Worm (Caenorhabditis elegans) whole organism, young adult: ENCODE results near the gene E04F6.10.

Experiments
- B0336.3 ChIP-seq: fragments of 200-800 bp; sonication (Bioruptor generic); IDR thresholded peaks from 2 replicates; pipeline ENCODE4 v1.3.6; 2022; ENCODE audit warnings: missing genetic modification characterization, missing compliant biosample characterization
- C06A6.2 ChIP-seq: fragments of 200-800 bp; sonication (Bioruptor generic); conservative IDR thresholded peaks from 2 replicates; pipeline ENCODE4 v1.3.6; 2022; ENCODE audit warnings: missing genetic modification characterization, missing compliant biosample characterization
- D2030.7 ChIP-seq: fragments of 200-800 bp; sonication (Bioruptor generic); IDR thresholded peaks from 2 replicates; pipeline ENCODE4 v1.3.6; 2022; ENCODE audit warnings: missing genetic modification reagents, missing genetic modification characterization, missing compliant biosample characterization
- F39B2.1 ChIP-seq: fragments of 200-800 bp; sonication (Bioruptor generic); IDR thresholded peaks from 2 replicates; pipeline ENCODE4 v1.3.6; 2022; ENCODE audit warnings: missing genetic modification reagents, missing genetic modification characterization, missing compliant biosample characterization
- Y53F4B.3 ChIP-seq: fragments of 200-800 bp; sonication (Bioruptor generic); IDR thresholded peaks from 2 replicates; pipeline ENCODE4 v1.3.6; 2022; ENCODE audit warnings: missing genetic modification reagents, missing genetic modification characterization, missing compliant biosample characterization
- Y67H2A.10 ChIP-seq: fragments of 200-800 bp; sonication (Bioruptor generic); conservative IDR thresholded peaks from 2 replicates; pipeline ENCODE4 v1.3.6; 2022; ENCODE audit warnings: missing genetic modification reagents, missing genetic modification characterization, missing compliant biosample characterization
- Y95B8A.8 ChIP-seq: fragments of 200-800 bp; sonication (Bioruptor generic); IDR thresholded peaks from 2 replicates; pipeline ENCODE4 v1.3.6; 2022; ENCODE audit warnings: missing genetic modification reagents, missing genetic modification characterization, missing compliant biosample characterization
- akir-1 ChIP-seq: fragments of 200-800 bp; sonication (Bioruptor generic); optimal IDR thresholded peaks from 2 replicates; lab custom pipeline; 2018; ENCODE audit warnings: mild to moderate bottlenecking, missing genetic modification characterization, moderate library complexity, missing compliant biosample characterization
- attf-6 ChIP-seq: fragments of 200-800 bp; sonication (Bioruptor generic); IDR thresholded peaks from 2 replicates; pipeline ENCODE4 v1.3.6; 2022; ENCODE audit warnings: missing genetic modification reagents, missing genetic modification characterization, missing compliant biosample characterization
- cebp-1 ChIP-seq, 2 experiments: fragments of 200-800 bp in 1 of 2; sonication (Bioruptor generic) in 1 of 2; sonication (generic microtip) in 1 of 2; IDR thresholded peaks in 1 of 2; optimal IDR thresholded peaks in 1 of 2; 2 replicates each; pipeline versions ENCODE4 v1.3.6 to Lab custom; 2017 to 2022; ENCODE audit warnings: missing compliant biosample characterization in 2 of 2, missing genetic modification characterization in 2 of 2, mild to moderate bottlenecking in 1 of 2, missing genetic modification reagents in 1 of 2, moderate library complexity in 1 of 2
- cebp-2 ChIP-seq: fragments of 200-800 bp; sonication (Bioruptor generic); IDR thresholded peaks from 2 replicates; pipeline ENCODE4 v1.3.6; 2022; ENCODE audit warnings: missing genetic modification characterization, missing compliant biosample characterization
- ceh-91 ChIP-seq: fragments of 200-800 bp; sonication (Bioruptor generic); IDR thresholded peaks from 2 replicates; pipeline ENCODE4 v1.3.6; 2022; ENCODE audit warnings: missing genetic modification reagents, missing genetic modification characterization, missing compliant biosample characterization
- dpff-1 ChIP-seq: sonication (generic microtip); optimal IDR thresholded peaks from 2 replicates; lab custom pipeline; 2017; ENCODE audit warnings: mild to moderate bottlenecking, missing genetic modification characterization, missing compliant biosample characterization
- efl-1 ChIP-seq: fragments of 150-350 bp; optimal IDR thresholded peaks from 2 replicates; lab custom pipeline; 2014; ENCODE audit warnings: missing biosample characterization, missing genetic modification reagents, missing genetic modification characterization
- egrh-3 ChIP-seq: fragments of 200-800 bp; sonication (Bioruptor generic); IDR thresholded peaks from 2 replicates; pipeline ENCODE4 v1.3.6; 2022; ENCODE audit warnings: missing genetic modification reagents, missing genetic modification characterization, missing compliant biosample characterization
- ets-4 ChIP-seq: fragments of 200-800 bp; sonication (Bioruptor generic); optimal IDR thresholded peaks from 2 replicates; lab custom pipeline; 2018; ENCODE audit warnings: mild to moderate bottlenecking, missing genetic modification characterization, missing compliant biosample characterization
- fkh-3 ChIP-seq: sonication (generic microtip); optimal IDR thresholded peaks from 2 replicates; lab custom pipeline; 2016; ENCODE audit warnings: mild to moderate bottlenecking, missing genetic modification characterization, missing compliant biosample characterization
- hlh-26 ChIP-seq: fragments of 200-800 bp; sonication (Bioruptor generic); conservative IDR thresholded peaks from 2 replicates; pipeline ENCODE4 v1.3.6; 2022; ENCODE audit warnings: missing genetic modification reagents, missing genetic modification characterization, missing compliant biosample characterization
- let-526 ChIP-seq: fragments of 200-800 bp; sonication (Bioruptor generic); IDR thresholded peaks from 2 replicates; pipeline ENCODE4 v1.3.6; 2022; ENCODE audit warnings: missing genetic modification reagents, missing genetic modification characterization, missing compliant biosample characterization
- let-607 ChIP-seq, 2 experiments: fragments of 200-800 bp in 1 of 2; sonication (Bioruptor generic) in 1 of 2; sonication (generic microtip) in 1 of 2; optimal IDR thresholded peaks; 2 replicates each; lab custom pipeline; 2016 to 2018; ENCODE audit warnings: mild to moderate bottlenecking in 2 of 2, missing compliant biosample characterization in 2 of 2, missing genetic modification characterization in 2 of 2, moderate library complexity in 2 of 2, missing genotype in 1 of 2
- lin-40 ChIP-seq: sonication (generic microtip); optimal IDR thresholded peaks from 2 replicates; lab custom pipeline; 2016; ENCODE audit warnings: missing genetic modification characterization, mild to moderate bottlenecking, missing compliant biosample characterization, missing genotype, missing genetic modification reagents
- lin-54 ChIP-seq: fragments of 200-800 bp; sonication (Bioruptor generic); optimal IDR thresholded peaks from 2 replicates; lab custom pipeline; 2018; ENCODE audit warnings: mild to moderate bottlenecking, missing genetic modification characterization, missing compliant biosample characterization
- lir-1 ChIP-seq: fragments of 200-800 bp; sonication (Bioruptor generic); conservative IDR thresholded peaks from 2 replicates; pipeline ENCODE4 v1.3.6; 2022; ENCODE audit warnings: missing genetic modification reagents, missing genetic modification characterization, missing compliant biosample characterization
- lsl-1 ChIP-seq: fragments of 200-800 bp; sonication (Bioruptor generic); optimal IDR thresholded peaks from 2 replicates; lab custom pipeline; 2018; ENCODE audit warnings: mild to moderate bottlenecking, missing genetic modification characterization, moderate library complexity, missing compliant biosample characterization
- madf-8 ChIP-seq: fragments of 200-800 bp; sonication (Bioruptor generic); conservative IDR thresholded peaks from 2 replicates; pipeline ENCODE4 v1.3.6; 2022; ENCODE audit warnings: missing genetic modification reagents, missing genetic modification characterization, missing compliant biosample characterization
- mel-28 ChIP-seq: sonication (generic microtip); optimal IDR thresholded peaks from 2 replicates; lab custom pipeline; 2016; ENCODE audit warnings: borderline replicate concordance, mild to moderate bottlenecking, missing genetic modification characterization, missing compliant biosample characterization
- nfya-1 ChIP-seq: sonication (generic microtip); optimal IDR thresholded peaks from 2 replicates; lab custom pipeline; 2017; ENCODE audit warnings: antibody characterized with exemption, missing compliant biosample characterization, missing genetic modification characterization, borderline replicate concordance; ENCODE audit not compliant: insufficient read depth
- nfyb-1 ChIP-seq: fragments of 200-800 bp; sonication (Bioruptor generic); IDR thresholded peaks from 2 replicates; pipeline ENCODE4 v1.3.6; 2022; ENCODE audit warnings: missing genetic modification reagents, missing genetic modification characterization, missing compliant biosample characterization
- nhr-120 ChIP-seq: fragments of 200-800 bp; sonication (Bioruptor generic); IDR thresholded peaks from 2 replicates; pipeline ENCODE4 v1.3.6; 2022; ENCODE audit warnings: missing genetic modification characterization, missing compliant biosample characterization
- nhr-27 ChIP-seq: fragments of 200-800 bp; sonication (Bioruptor generic); optimal IDR thresholded peaks from 2 replicates; lab custom pipeline; 2018; ENCODE audit warnings: mild to moderate bottlenecking, missing genetic modification characterization, moderate library complexity, missing compliant biosample characterization
- somi-1 ChIP-seq: fragments of 200-800 bp; sonication (Bioruptor generic); optimal IDR thresholded peaks from 2 replicates; lab custom pipeline; 2018; ENCODE audit warnings: mild to moderate bottlenecking, missing genetic modification characterization, missing compliant biosample characterization
- ztf-6 ChIP-seq: fragments of 200-800 bp; sonication (Bioruptor generic); IDR thresholded peaks from 2 replicates; pipeline ENCODE4 v1.3.6; 2022; ENCODE audit warnings: missing genetic modification reagents, missing genetic modification characterization, missing compliant biosample characterization

Gene E04F6.10

DNA sequence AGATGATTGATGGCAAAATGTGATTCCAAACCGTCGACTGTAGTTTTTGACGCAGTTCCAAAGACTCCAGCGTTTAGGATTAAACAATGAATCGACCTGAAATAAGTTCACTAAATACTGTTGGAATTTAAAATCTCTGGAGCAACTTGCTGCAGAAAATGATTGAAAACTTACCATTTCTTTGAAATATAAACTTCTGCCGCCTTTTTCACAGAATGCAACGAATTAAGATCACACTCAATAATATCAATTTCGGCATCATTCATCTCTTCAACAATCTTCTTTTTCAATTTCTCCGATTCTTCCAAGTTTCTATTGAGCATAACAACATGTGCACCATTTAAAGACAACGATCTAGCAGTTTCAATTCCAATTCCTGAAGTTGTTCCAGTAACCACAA, 9.3 kb downstream of the E04F6.10 start:
- TF ChIP-seq fkh-3 (tag; lab: Kevin White, UChicago) (no peak), ets-4 (no peak), cebp-2 (no peak), let-526 (GFP tag; lab: Robert Waterston, UW) (no peak), Y67H2A.10 (GFP tag; lab: Robert Waterston, UW) (no peak), madf-8 (GFP tag; lab: Robert Waterston, UW) (no peak), C06A6.2 (no peak), nhr-120 (no peak), mel-28 (no peak), lsl-1 (GFP tag; lab: Kevin White, UChicago) (no peak), lin-54 (GFP tag; lab: Kevin White, UChicago) (no peak)

DNA sequence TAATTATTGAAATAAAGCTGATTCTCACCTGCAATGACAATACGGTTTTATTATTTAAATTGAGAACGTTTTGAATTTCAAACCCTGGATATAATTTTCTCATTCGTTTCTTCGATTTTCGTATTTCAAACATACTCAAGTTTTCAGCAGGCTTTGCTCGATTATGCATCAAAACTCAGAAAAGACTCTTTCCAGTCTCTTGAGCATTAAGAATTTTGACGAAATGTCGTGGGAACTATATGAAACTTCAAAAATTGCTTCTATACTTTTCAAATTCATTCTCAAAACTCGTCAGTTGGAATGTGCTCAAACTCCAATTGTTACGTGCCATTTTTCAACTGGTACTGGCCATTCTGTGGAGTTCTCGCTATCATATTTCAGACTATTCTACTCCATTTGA, 11.6 kb downstream of the E04F6.10 start, which contains the start of gene srd-59:
srd-59 (plus strand) TSS at position 301 of the 400 bp plus-strand sequence.
- TF ChIP-seq nhr-27 (tag; lab: Kevin White, UChicago), result no peak
- no peak for TF ChIP-seq Y53F4B.3
- TF ChIP-seq attf-6 (GFP tag; lab: Robert Waterston, UW), result no peak
- no peak for TF ChIP-seq efl-1 (GFP tag; lab: Kevin White, UChicago)
- no peak for TF ChIP-seq madf-8 (GFP tag; lab: Robert Waterston, UW)
- TF ChIP-seq somi-1 (GFP tag; lab: Kevin White, UChicago), result no peak
- TF ChIP-seq ztf-6 (GFP tag; lab: Robert Waterston, UW), result no peak

DNA sequence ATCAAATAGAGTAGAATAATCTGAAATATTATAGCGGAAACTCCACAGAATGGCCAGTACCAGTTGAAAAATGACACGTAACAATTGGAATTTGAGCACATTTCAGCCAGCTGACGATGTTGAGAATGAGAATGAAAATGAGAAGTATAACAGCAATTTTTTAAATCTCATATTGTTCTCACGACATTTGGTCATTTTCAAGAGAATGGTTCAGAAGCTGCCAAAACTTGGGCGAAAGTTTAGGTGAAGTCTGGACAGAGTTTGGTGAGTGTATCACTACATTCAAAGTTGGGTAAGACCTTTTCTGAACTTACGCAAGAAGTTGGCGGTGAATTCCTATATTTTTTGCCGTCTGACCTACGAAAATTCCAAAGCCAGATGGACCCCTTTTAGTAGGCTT, 12.0 kb downstream of the E04F6.10 start, which contains the start of gene srd-58:
srd-58 (minus strand) TSS at position 101 of the 400 bp plus-strand sequence.
- TF ChIP-seq egrh-3, result no peak
- TF ChIP-seq dpff-1 (tag; lab: Kevin White, UChicago), result no peak
- TF ChIP-seq lin-40 (tag; lab: Kevin White, UChicago), result no peak
- TF ChIP-seq D2030.7 (GFP tag; lab: Robert Waterston, UW), result no peak
- no peak for TF ChIP-seq ceh-91 (GFP tag; lab: Robert Waterston, UW)
- TF ChIP-seq lir-1 (GFP tag; lab: Robert Waterston, UW), result no peak
- no peak for TF ChIP-seq cebp-1 (GFP tag; IDR thresholded peaks at IDR 0.05; lab: Robert Waterston, UW)
- no peak for TF ChIP-seq cebp-1 (tag; optimal IDR thresholded peaks at IDR 0.05; lab: Kevin White, UChicago)
- TF ChIP-seq F39B2.1, result no peak
- TF ChIP-seq let-607 (tag; optimal IDR thresholded peaks at IDR 0.05; lab: Kevin White, UChicago), result no peak
- no peak for TF ChIP-seq nfya-1 (tag; lab: Kevin White, UChicago)
- no peak for TF ChIP-seq nfyb-1 (GFP tag; lab: Robert Waterston, UW)

- no peak for TF ChIP-seq hlh-26 (GFP tag; lab: Robert Waterston, UW)
- TF ChIP-seq akir-1, result no peak
- TF ChIP-seq Y95B8A.8 (GFP tag; lab: Robert Waterston, UW), result no peak
- no peak for TF ChIP-seq cebp-2
- no peak for TF ChIP-seq lir-1 (GFP tag; lab: Robert Waterston, UW)
- no peak for TF ChIP-seq dpff-1 (tag; lab: Kevin White, UChicago)
- no peak for TF ChIP-seq nhr-27 (tag; lab: Kevin White, UChicago)
- TF ChIP-seq B0336.3, result no peak
Observed at ce11 chrII:7203110-7203509, 13.8 kb downstream of the E04F6.10 start, which contains the start of gene srd-56. Gene srd-56, minus strand, starts transcription at chrII:7203210.
